Worm (Caenorhabditis elegans) whole organism, L1 larva: ENCODE data around the gene C05B5.16.

ENCODE experiments used
- aha-1 ChIP-seq: fragments of 150-350 bp; optimal IDR thresholded peaks from 2 replicates; lab custom pipeline; 2014; ENCODE audit warnings: missing biosample characterization, missing genetic modification characterization
- irx-1 ChIP-seq: sonication (generic microtip); optimal IDR thresholded peaks from 2 replicates; lab custom pipeline; 2016; ENCODE audit warnings: missing genetic modification characterization, missing compliant biosample characterization
- nhr-11 ChIP-seq: fragments of 150-350 bp; optimal IDR thresholded peaks from 2 replicates; lab custom pipeline; 2014; ENCODE audit warnings: missing biosample characterization, missing genetic modification characterization
- nhr-28 ChIP-seq: fragments of 150-350 bp; optimal IDR thresholded peaks from 2 replicates; lab custom pipeline; 2014; ENCODE audit warnings: missing biosample characterization, missing genetic modification characterization
- pag-3 ChIP-seq: sonication (generic microtip); optimal IDR thresholded peaks from 2 replicates; lab custom pipeline; 2017; ENCODE audit warnings: missing genetic modification characterization, mild to moderate bottlenecking, missing compliant biosample characterization, antibody characterized with exemption, borderline replicate concordance; ENCODE audit not compliant: insufficient read depth
- snpc-4 ChIP-seq: fragments of 150-350 bp; optimal IDR thresholded peaks from 2 replicates; lab custom pipeline; 2014; ENCODE audit warnings: missing biosample characterization, missing genetic modification characterization
- sptf-1 ChIP-seq: fragments of 150-350 bp; optimal IDR thresholded peaks from 2 replicates; lab custom pipeline; 2014; ENCODE audit warnings: missing biosample characterization, missing genetic modification characterization

DNA sequence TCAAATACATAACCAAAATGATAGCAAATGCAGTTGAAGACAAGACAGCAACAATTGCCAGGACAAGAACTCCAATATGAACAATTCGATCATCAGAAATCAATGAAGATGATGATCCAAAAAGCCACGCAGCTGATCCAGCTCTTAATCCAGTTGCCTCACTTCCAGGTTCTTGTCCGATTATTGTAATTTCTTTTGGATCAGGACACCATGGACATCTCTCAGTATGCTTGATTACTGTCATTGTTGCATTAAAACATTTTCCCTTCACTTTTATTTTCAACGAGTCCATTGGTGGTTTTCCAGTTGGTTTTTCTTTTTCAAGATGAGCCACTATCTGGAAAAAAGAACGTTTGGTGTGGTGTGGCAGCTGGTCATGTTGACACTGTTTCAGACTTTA is 47.8 kb upstream of the C05B5.16 start:
- TF ChIP-seq snpc-4 (no peak), nhr-28 (tag; lab: Kevin White, UChicago) (no peak), aha-1 (tag; lab: Kevin White, UChicago) (no peak), nhr-11 (tag; lab: Kevin White, UChicago) (no peak), pag-3 (no peak), irx-1 (tag; lab: Kevin White, UChicago) (no peak), sptf-1 (no peak)
